Worm (Caenorhabditis elegans) whole organism, L3 larva: ENCODE results near the gene Y62E10A.6.

Source experiments
- ceh-16 ChIP-seq: sonication (generic microtip); optimal IDR thresholded peaks from 2 replicates; lab custom pipeline; 2017; ENCODE audit warnings: missing biosample characterization, missing genetic modification characterization
- daf-12 ChIP-seq: fragments of 150-350 bp; optimal IDR thresholded peaks from 2 replicates; lab custom pipeline; 2014; ENCODE audit warnings: missing biosample characterization, missing genetic modification reagents, missing genetic modification characterization
- egl-5 ChIP-seq: fragments of 150-350 bp; optimal IDR thresholded peaks from 2 replicates; lab custom pipeline; 2017; ENCODE audit warnings: missing biosample characterization, missing genetic modification reagents, missing genetic modification characterization, inconsistent platforms
- lin-39 ChIP-seq: fragments of 150-350 bp; optimal IDR thresholded peaks from 2 replicates; lab custom pipeline; 2018; ENCODE audit warnings: missing biosample characterization, missing genetic modification reagents, missing genetic modification characterization
- nfya-1 ChIP-seq: sonication (generic microtip); optimal IDR thresholded peaks from 2 replicates; lab custom pipeline; 2017; ENCODE audit warnings: missing genetic modification characterization, mild to moderate bottlenecking, missing compliant biosample characterization, antibody characterized with exemption, moderate library complexity; ENCODE audit not compliant: insufficient read depth
- nhr-28 ChIP-seq: fragments of 150-350 bp; optimal IDR thresholded peaks from 2 replicates; lab custom pipeline; 2014; ENCODE audit warnings: missing biosample characterization, missing genetic modification characterization
- nhr-77 ChIP-seq: fragments of 150-350 bp; optimal IDR thresholded peaks from 2 replicates; lab custom pipeline; 2014; ENCODE audit warnings: missing biosample characterization, missing genetic modification characterization
- skn-1 ChIP-seq: fragments of 150-350 bp; optimal IDR thresholded peaks from 2 replicates; lab custom pipeline; 2014; ENCODE audit warnings: missing biosample characterization, missing genetic modification characterization
- tbx-2 ChIP-seq: sonication (generic microtip); optimal IDR thresholded peaks from 2 replicates; lab custom pipeline; 2016; ENCODE audit warnings: mild to moderate bottlenecking, missing genetic modification characterization, missing compliant biosample characterization
- ztf-4 ChIP-seq: fragments of 150-350 bp; optimal IDR thresholded peaks from 2 replicates; lab custom pipeline; 2014; ENCODE audit warnings: missing biosample characterization, missing genetic modification characterization

Gene Y62E10A.6

ce11 chrIV:13422200-13422599 lies 50.4 kb downstream of the Y62E10A.6 start, which contains the start of gene nol-9:
nol-9 (plus strand) TSS chrIV:13422500.
- TF ChIP-seq ztf-4, result no peak
- TF ChIP-seq ceh-16 (tag; lab: Kevin White, UChicago), result no peak
- no peak for TF ChIP-seq tbx-2 (tag; lab: Kevin White, UChicago)
- no peak for TF ChIP-seq egl-5 (tag; lab: Kevin White, UChicago)
- TF ChIP-seq daf-12, result no peak
- no peak for TF ChIP-seq nhr-77 (tag; lab: Kevin White, UChicago)
- no peak for TF ChIP-seq nfya-1 (tag; lab: Kevin White, UChicago)
- no peak for TF ChIP-seq skn-1 (tag; lab: Kevin White, UChicago)
- TF ChIP-seq lin-39, result no peak
- no peak for TF ChIP-seq nhr-28 (tag; lab: Kevin White, UChicago)
- TF ChIP-seq, all 47 proteins: peak for 0
